Fruit fly (Drosophila melanogaster) whole organism, embryonic: ENCODE measurements around the gene Ssu72.

Source experiments
- CG12071 ChIP-seq: fragments of 200-800 bp; sonication (Bioruptor generic); optimal IDR thresholded peaks from 3 replicates; lab custom pipeline; 2018; ENCODE audit warnings: missing biosample characterization, mild to moderate bottlenecking, missing genetic modification characterization
- CG12104 ChIP-seq: fragments of 200-800 bp; sonication (Bioruptor generic); optimal IDR thresholded peaks from 3 replicates; lab custom pipeline; 2016; ENCODE audit warnings: missing biosample characterization, missing genetic modification characterization
- CG13624 ChIP-seq: fragments of 200-800 bp; sonication (Bioruptor generic); optimal IDR thresholded peaks from 2 replicates; lab custom pipeline; 2016; ENCODE audit warnings: missing biosample characterization, missing genetic modification characterization
- CG15073 ChIP-seq: fragments of 200-800 bp; sonication (Bioruptor generic); optimal IDR thresholded peaks from 2 replicates; lab custom pipeline; 2016; ENCODE audit warnings: missing biosample characterization, missing genetic modification characterization
- CG17385 ChIP-seq: fragments of 200-800 bp; sonication (Bioruptor generic); optimal IDR thresholded peaks from 3 replicates; lab custom pipeline; 2018; ENCODE audit warnings: missing biosample characterization, mild to moderate bottlenecking, missing genetic modification characterization
- CG18011 ChIP-seq: fragments of 200-800 bp; sonication (Bioruptor generic); optimal IDR thresholded peaks from 2 replicates; lab custom pipeline; 2017; ENCODE audit warnings: missing biosample characterization, missing genetic modification characterization, mild to moderate bottlenecking, moderate library complexity, missing genotype
- CG33213 ChIP-seq: fragments of 200-800 bp; sonication (Bioruptor generic); optimal IDR thresholded peaks from 3 replicates; lab custom pipeline; 2016; ENCODE audit warnings: missing biosample characterization, missing genetic modification characterization
- CG33557 ChIP-seq: fragments of 200-800 bp; sonication (Bioruptor generic); optimal IDR thresholded peaks from 2 replicates; lab custom pipeline; 2019; ENCODE audit warnings: missing biosample characterization, mild to moderate bottlenecking, missing genetic modification characterization, moderate library complexity
- CG34422 ChIP-seq: fragments of 200-800 bp; sonication (Bioruptor generic); IDR thresholded peaks from 3 replicates; pipeline ENCODE4 v1.3.6; 2022; ENCODE audit warnings: missing biosample characterization, missing genetic modification characterization
- CG6175 ChIP-seq: fragments of 200-800 bp; sonication (Bioruptor generic); IDR thresholded peaks from 3 replicates; pipeline ENCODE4 v1.3.6; 2022; ENCODE audit warnings: missing biosample characterization, missing genetic modification characterization
- CG7987 ChIP-seq: fragments of 200-800 bp; sonication (Bioruptor generic); optimal IDR thresholded peaks from 2 replicates; lab custom pipeline; 2018; ENCODE audit warnings: missing biosample characterization, mild to moderate bottlenecking, missing genetic modification characterization, moderate library complexity
- CG8290 ChIP-seq, 3 experiments: fragments of 200-800 bp; sonication (Bioruptor generic); optimal IDR thresholded peaks; 2 replicates each; lab custom pipeline; 2016 to 2019; ENCODE audit warnings: missing biosample characterization in 3 of 3, missing genetic modification characterization in 3 of 3, mild to moderate bottlenecking in 2 of 3, moderate library complexity in 1 of 3
- CG8765 ChIP-seq: fragments of 200-800 bp; sonication (Bioruptor generic); IDR thresholded peaks from 2 replicates; pipeline ENCODE4 v1.3.6; 2022; ENCODE audit warnings: missing biosample characterization, missing genetic modification characterization
- CG9215 ChIP-seq: fragments of 200-800 bp; sonication (Bioruptor generic); IDR thresholded peaks from 2 replicates; pipeline ENCODE4 v1.3.6; 2022; ENCODE audit warnings: missing biosample characterization, missing genetic modification characterization
- CHES-1-like ChIP-seq: fragments of 200-800 bp; sonication (Bioruptor generic); optimal IDR thresholded peaks from 2 replicates; lab custom pipeline; 2016; ENCODE audit warnings: missing biosample characterization, missing genetic modification characterization
- Dek ChIP-seq: fragments of 200-800 bp; sonication (Bioruptor generic); optimal IDR thresholded peaks from 3 replicates; lab custom pipeline; 2019; ENCODE audit warnings: missing biosample characterization, mild to moderate bottlenecking, missing genetic modification characterization, moderate library complexity
- Dp ChIP-seq: fragments of 200-800 bp; sonication (Bioruptor generic); optimal IDR thresholded peaks from 2 replicates; lab custom pipeline; 2018; ENCODE audit warnings: missing biosample characterization, mild to moderate bottlenecking, missing genetic modification characterization, moderate library complexity
- ERR ChIP-seq: fragments of 200-800 bp; sonication (Bioruptor generic); optimal IDR thresholded peaks from 2 replicates; lab custom pipeline; 2016; ENCODE audit warnings: missing biosample characterization, missing genetic modification characterization
- Fer3 ChIP-seq: fragments of 200-800 bp; sonication (Bioruptor generic); optimal IDR thresholded peaks from 2 replicates; lab custom pipeline; 2018; ENCODE audit warnings: missing biosample characterization, mild to moderate bottlenecking, missing genetic modification characterization, moderate library complexity
- Lhr ChIP-seq: fragments of 200-800 bp; sonication (Bioruptor generic); optimal IDR thresholded peaks from 3 replicates; lab custom pipeline; 2017; ENCODE audit warnings: mild to moderate bottlenecking, missing biosample characterization, missing genetic modification reagents, missing genetic modification characterization
- MESR4 ChIP-seq: fragments of 200-800 bp; sonication (Bioruptor generic); optimal IDR thresholded peaks from 2 replicates; lab custom pipeline; 2018; ENCODE audit warnings: missing biosample characterization, mild to moderate bottlenecking, missing genetic modification characterization, moderate library complexity
- Mad ChIP-seq: fragments of 200-800 bp; sonication (Bioruptor generic); optimal IDR thresholded peaks from 2 replicates; lab custom pipeline; 2016; ENCODE audit warnings: missing biosample characterization, missing genetic modification characterization
- Nf-YB ChIP-seq: fragments of 200-800 bp; sonication (Bioruptor generic); optimal IDR thresholded peaks from 3 replicates; lab custom pipeline; 2019; ENCODE audit warnings: missing biosample characterization, mild to moderate bottlenecking, missing genetic modification characterization, moderate library complexity
- NfI ChIP-seq: fragments of 200-800 bp; sonication (Bioruptor generic); optimal IDR thresholded peaks from 3 replicates; lab custom pipeline; 2018; ENCODE audit warnings: missing biosample characterization, mild to moderate bottlenecking, missing genetic modification characterization, moderate library complexity
- Oli ChIP-seq: fragments of 200-800 bp; sonication (Bioruptor generic); optimal IDR thresholded peaks from 2 replicates; lab custom pipeline; 2018; ENCODE audit warnings: missing biosample characterization, mild to moderate bottlenecking, missing genetic modification characterization, moderate library complexity
- Pdp1 ChIP-seq, 2 experiments: fragments of 200-800 bp; sonication (Bioruptor generic); optimal IDR thresholded peaks; 3 replicates each; lab custom pipeline; 2016; ENCODE audit warnings: missing biosample characterization in 2 of 2, missing genetic modification characterization in 2 of 2, mild to moderate bottlenecking in 1 of 2, moderate library complexity in 1 of 2
- Sox102F ChIP-seq: fragments of 200-800 bp; sonication (Bioruptor generic); optimal IDR thresholded peaks from 2 replicates; lab custom pipeline; 2018; ENCODE audit warnings: missing biosample characterization, mild to moderate bottlenecking, missing genetic modification characterization, moderate library complexity
- Trl ChIP-seq, 3 experiments: fragments of >200 bp in 2 of 3; fragments of 200-800 bp in 1 of 3; sonication (Bioruptor generic) in 1 of 3; optimal IDR thresholded peaks; 2 replicates in 1 of 3; 3 replicates in 2 of 3; lab custom pipeline; 2016 to 2017; ENCODE audit warnings: missing biosample characterization in 1 of 3, missing genetic modification characterization in 1 of 3
- YL-1 ChIP-seq: fragments of 200-800 bp; sonication (Bioruptor generic); optimal IDR thresholded peaks from 3 replicates; lab custom pipeline; 2017; ENCODE audit warnings: missing biosample characterization, mild to moderate bottlenecking, missing genetic modification characterization
- chif ChIP-seq, 2 experiments: fragments of 200-800 bp; sonication (Bioruptor generic); optimal IDR thresholded peaks; 3 replicates each; lab custom pipeline; 2016; ENCODE audit warnings: missing biosample characterization in 2 of 2, missing genetic modification characterization in 2 of 2
- dysf ChIP-seq: fragments of 200-800 bp; sonication (Bioruptor generic); IDR thresholded peaks from 3 replicates; pipeline ENCODE4 v1.3.6; 2022; ENCODE audit warnings: missing biosample characterization, missing genetic modification characterization
- fru ChIP-seq: fragments of >200 bp; optimal IDR thresholded peaks from 2 replicates; lab custom pipeline; 2017
- insv ChIP-seq, 2 experiments: fragments of 200-800 bp; sonication (Bioruptor generic); optimal IDR thresholded peaks; 3 replicates each; lab custom pipeline; 2016 to 2018; ENCODE audit warnings: missing biosample characterization in 2 of 2, missing genetic modification characterization in 2 of 2
- lilli ChIP-seq: fragments of 200-800 bp; sonication (Bioruptor generic); optimal IDR thresholded peaks from 3 replicates; lab custom pipeline; 2016; ENCODE audit warnings: missing biosample characterization, missing genetic modification characterization
- maf-S ChIP-seq: fragments of 200-800 bp; sonication (Bioruptor generic); optimal IDR thresholded peaks from 2 replicates; lab custom pipeline; 2016; ENCODE audit warnings: missing biosample characterization, missing genetic modification characterization
- nerfin-1 ChIP-seq: fragments of 200-800 bp; sonication (Bioruptor generic); optimal IDR thresholded peaks from 3 replicates; lab custom pipeline; 2019; ENCODE audit warnings: missing biosample characterization, mild to moderate bottlenecking, missing genetic modification characterization, moderate library complexity
- phol ChIP-seq: fragments of 200-800 bp; sonication (Bioruptor generic); optimal IDR thresholded peaks from 3 replicates; lab custom pipeline; 2018; ENCODE audit warnings: missing biosample characterization, mild to moderate bottlenecking, missing genetic modification characterization, moderate library complexity
- run ChIP-seq: fragments of 200-800 bp; sonication (Bioruptor generic); optimal IDR thresholded peaks from 3 replicates; lab custom pipeline; 2018; ENCODE audit warnings: missing biosample characterization, mild to moderate bottlenecking, missing genetic modification characterization
- sc ChIP-seq, 3 experiments: fragments of >200 bp in 2 of 3; fragments of 200-800 bp in 1 of 3; sonication (Bioruptor generic) in 1 of 3; optimal IDR thresholded peaks; 2 replicates in 2 of 3; 3 replicates in 1 of 3; lab custom pipeline; 2017; ENCODE audit warnings: mild to moderate bottlenecking in 1 of 3, missing biosample characterization in 1 of 3, missing genetic modification characterization in 1 of 3, missing genetic modification reagents in 1 of 3
- scrt ChIP-seq: fragments of 200-800 bp; sonication (Bioruptor generic); optimal IDR thresholded peaks from 2 replicates; lab custom pipeline; 2018; ENCODE audit warnings: missing biosample characterization, mild to moderate bottlenecking, missing genetic modification characterization, moderate library complexity
- shn ChIP-seq: fragments of 200-800 bp; sonication (Bioruptor generic); optimal IDR thresholded peaks from 3 replicates; lab custom pipeline; 2016; ENCODE audit warnings: missing biosample characterization, missing genetic modification characterization
- sisA ChIP-seq: fragments of 200-800 bp; sonication (Bioruptor generic); IDR thresholded peaks from 2 replicates; pipeline ENCODE4 v1.3.6; 2022; ENCODE audit warnings: missing biosample characterization, missing genetic modification characterization
- so ChIP-seq: fragments of 200-800 bp; sonication (Bioruptor generic); IDR thresholded peaks from 3 replicates; pipeline ENCODE4 v1.3.6; 2022; ENCODE audit warnings: missing biosample characterization, missing genetic modification characterization
- ssp ChIP-seq: fragments of 200-800 bp; sonication (Bioruptor generic); IDR thresholded peaks from 2 replicates; pipeline ENCODE4 v1.3.6; 2022; ENCODE audit warnings: missing biosample characterization, missing genetic modification characterization
- tin ChIP-seq: fragments of 200-800 bp; sonication (Bioruptor generic); optimal IDR thresholded peaks from 3 replicates; lab custom pipeline; 2016; ENCODE audit warnings: missing biosample characterization, missing genetic modification characterization
- wdn ChIP-seq: fragments of 200-800 bp; sonication (Bioruptor generic); IDR thresholded peaks from 2 replicates; pipeline ENCODE4 v1.3.6; 2022; ENCODE audit warnings: missing biosample characterization, missing genetic modification characterization
- zf30C ChIP-seq: fragments of 200-800 bp; sonication (Bioruptor generic); optimal IDR thresholded peaks from 3 replicates; lab custom pipeline; 2018; ENCODE audit warnings: missing biosample characterization, mild to moderate bottlenecking, missing genetic modification characterization

Ssu72 gene

dm6 chrX:19642819-19643504 lies 21.4 kb upstream of the Ssu72 start, which contains the start of the genes CG12237 and Sec61gamma (continued):
- TF ChIP-seq Trl (optimal IDR thresholded peaks at IDR 0.05; lab: Kevin White, UChicago) (no peak), Trl (GFP tag; optimal IDR thresholded peaks at IDR 0.05; lab: Kevin White, UChicago) (peak; percentile 18), CG8290 (GFP tag; optimal IDR thresholded peaks at IDR 0.05; lab: Kevin White, UChicago) (peak; percentile 7), CG8290 (tag; optimal IDR thresholded peaks at IDR 0.05; lab: Kevin White, UChicago) (peak in 1 of 2 experiments; percentile 78), MESR4 (GFP tag; lab: Kevin White, UChicago) (peak; percentile 84), YL-1 (GFP tag; lab: Kevin White, UChicago) (peak; percentile 79), sc (optimal IDR thresholded peaks at IDR 0.05; lab: Kevin White, UChicago) (no peak), sc (GFP tag; optimal IDR thresholded peaks at IDR 0.05; lab: Kevin White, UChicago) (no peak), zf30C (GFP tag; lab: Kevin White, UChicago) (no peak), CG13624 (GFP tag; lab: Kevin White, UChicago) (peak; percentile 22), shn (no peak), CHES-1-like (GFP tag; lab: Kevin White, UChicago) (peak; percentile 43), Fer3 (tag; lab: Kevin White, UChicago) (peak; percentile 1), tin (no peak), CG15073 (GFP tag; lab: Kevin White, UChicago) (no peak), chif (GFP tag; optimal IDR thresholded peaks at IDR 0.05; lab: Kevin White, UChicago) (peak in 1 of 2 experiments; percentile 11), scrt (GFP tag; lab: Kevin White, UChicago) (no peak), Dp (GFP tag; lab: Kevin White, UChicago) (peak; percentile 10), CG8765 (GFP tag; lab: Robert Waterston, UW) (no peak), CG33557 (GFP tag; lab: Kevin White, UChicago) (no peak), CG12104 (no peak), insv (GFP tag; optimal IDR thresholded peaks at IDR 0.05; lab: Kevin White, UChicago) (peak in 1 of 2 experiments; percentile 89), Pdp1 (GFP tag; optimal IDR thresholded peaks at IDR 0.05; lab: Kevin White, UChicago) (peak in 1 of 2 experiments; percentile 38), lilli (peak; percentile 25), NfI (GFP tag; lab: Kevin White, UChicago) (peak; percentile 11), Dek (tag; lab: Kevin White, UChicago) (peak; percentile 27), wdn (GFP tag; lab: Robert Waterston, UW) (no peak), CG18011 (peak; percentile 96), Oli (tag; lab: Kevin White, UChicago) (no peak), Sox102F (GFP tag; lab: Kevin White, UChicago) (no peak), ssp (GFP tag; lab: Robert Waterston, UW) (peak; percentile 30), maf-S (GFP tag; lab: Kevin White, UChicago) (peak; percentile 11), CG33213 (GFP tag; lab: Kevin White, UChicago) (peak; percentile 39), CG17385 (GFP tag; lab: Kevin White, UChicago) (peak; percentile 9), Lhr (GFP tag; lab: Kevin White, UChicago) (no peak), CG6175 (GFP tag; lab: Robert Waterston, UW) (0 out of 3 replicates have a peak, but pooled peaks have one; percentile 7), ERR (GFP tag; lab: Kevin White, UChicago) (peak; percentile 25), Nf-YB (GFP tag; lab: Kevin White, UChicago) (peak; percentile 16), fru (lab: Kevin White, UChicago) (no peak), so (0 out of 3 replicates have a peak, but pooled peaks have one; percentile 44), phol (tag; lab: Kevin White, UChicago) (peak; percentile 33), sisA (GFP tag; lab: Robert Waterston, UW) (0 out of 2 replicates have a peak, but pooled peaks have one; percentile 12), dysf (GFP tag; lab: Robert Waterston, UW) (0 out of 3 replicates have a peak, but pooled peaks have one; percentile 50), Mad (GFP tag; lab: Kevin White, UChicago) (peak; percentile 9), CG9215 (GFP tag; lab: Robert Waterston, UW) (peak; percentile 29), nerfin-1 (tag; lab: Kevin White, UChicago) (peak; percentile 10), CG34422 (peak; percentile 72; the same call in 1 of the 3 replicates), CG12071 (no peak), CG7987 (GFP tag; lab: Kevin White, UChicago) (peak; percentile 64), run (no peak)
